Fruit fly (Drosophila melanogaster): Measurements from ENCODE around the gene CG13625.

CG13625 gene

dm6 chr3R:24565748-24566239 lies 19.2 kb downstream of the CG13625 start (continued):
- TF ChIP-seq Hr51 (GFP tag; optimal IDR thresholded peaks at IDR 0.05), result peak; percentile 51 to 73
- TF ChIP-seq CG8944 (GFP tag; optimal IDR thresholded peaks at IDR 0.05), result no peak
- TF ChIP-seq CG12104 (GFP tag; optimal IDR thresholded peaks at IDR 0.05), result peak; percentile 47
- peak; percentile 62 for TF ChIP-seq disco-r (GFP tag; optimal IDR thresholded peaks at IDR 0.05)
- peak; percentile 36; the same call in 1 of the 2 replicates for TF ChIP-seq Drgx (GFP tag; IDR thresholded peaks at IDR 0.05)
- TF ChIP-seq gcm (GFP tag; optimal IDR thresholded peaks at IDR 0.05), result peak; percentile 76
- no peak for TF ChIP-seq zen2 (GFP tag; IDR thresholded peaks at IDR 0.05; ENCODE audit: partially characterized antibody)
- TF ChIP-seq lbe (GFP tag; optimal IDR thresholded peaks at IDR 0.05), result peak; percentile 78
- peak; percentile 70; the same call in 2 of the 3 replicates for TF ChIP-seq Dbx (GFP tag; IDR thresholded peaks at IDR 0.05)
- TF ChIP-seq CG11247 (GFP tag; IDR thresholded peaks at IDR 0.05), result 0 out of 2 replicates have a peak, but pooled peaks have one; percentile 4
- peak; percentile 15 for TF ChIP-seq Max (GFP tag; optimal IDR thresholded peaks at IDR 0.05)
- peak; percentile 78 for TF ChIP-seq sug (tag; optimal IDR thresholded peaks at IDR 0.05)
- peak; percentile 43 for TF ChIP-seq CG2120 (GFP tag; optimal IDR thresholded peaks at IDR 0.05)
- TF ChIP-seq Mad (GFP tag; optimal IDR thresholded peaks at IDR 0.05), result peak; percentile 26
- peak; percentile 60 for TF ChIP-seq sqz (GFP tag; optimal IDR thresholded peaks at IDR 0.05)
- TF ChIP-seq Awh (GFP tag; IDR thresholded peaks at IDR 0.05), result peak; percentile 81
- peak; percentile 16; the same call in 1 of the 2 replicates for TF ChIP-seq E2f1 (GFP tag; IDR thresholded peaks at IDR 0.05)
- peak; percentile 82 for TF ChIP-seq CG12071 (GFP tag; optimal IDR thresholded peaks at IDR 0.05)
- no peak for TF ChIP-seq Optix (GFP tag; IDR thresholded peaks at IDR 0.05)
- TF ChIP-seq CTCF (GFP tag; optimal IDR thresholded peaks at IDR 0.05), result peak; percentile 62
- TF ChIP-seq CG13123 (GFP tag; optimal IDR thresholded peaks at IDR 0.05), result peak; percentile 20
- TF ChIP-seq Rfx (GFP tag; IDR thresholded peaks at IDR 0.05), result peak; percentile 49; the same call in 1 of the 2 replicates
- peak; percentile 63; the same call in 1 of the 2 replicates for TF ChIP-seq ara (GFP tag; IDR thresholded peaks at IDR 0.05)
- peak; percentile 0 for TF ChIP-seq CG1602 (GFP tag; optimal IDR thresholded peaks at IDR 0.05)
- TF ChIP-seq ATbp (GFP tag; optimal IDR thresholded peaks at IDR 0.05), result peak; percentile 86
- TF ChIP-seq Dad (GFP tag; optimal IDR thresholded peaks at IDR 0.05), result peak; percentile 25
- TF ChIP-seq crp (GFP tag; optimal IDR thresholded peaks at IDR 0.05), result peak in 1 of 2 experiments; percentile 66
- peak; percentile 45 to 55 for TF ChIP-seq bsh (GFP tag; optimal IDR thresholded peaks at IDR 0.05)
- peak; percentile 37 for TF ChIP-seq NfI (GFP tag; optimal IDR thresholded peaks at IDR 0.05)
- TF ChIP-seq CG14667 (GFP tag; IDR thresholded peaks at IDR 0.05), result no peak
- TF ChIP-seq CG6813 (GFP tag; optimal IDR thresholded peaks at IDR 0.05), result peak; percentile 83
- no peak for TF ChIP-seq tup (GFP tag; optimal IDR thresholded peaks at IDR 0.05)
- TF ChIP-seq chinmo (GFP tag; IDR thresholded peaks at IDR 0.05; ENCODE audit: partially characterized antibody), result peak; percentile 97; the same call in 3 of the 4 replicates
- TF ChIP-seq pum (GFP tag; optimal IDR thresholded peaks at IDR 0.05), result no peak
- TF ChIP-seq cg (GFP tag; optimal IDR thresholded peaks at IDR 0.05), result peak; percentile 78
- peak; percentile 45 for TF ChIP-seq bab2 (GFP tag; optimal IDR thresholded peaks at IDR 0.05)
- TF ChIP-seq NC2β (GFP tag; optimal IDR thresholded peaks at IDR 0.05), result peak; percentile 48
- peak; percentile 17 for TF ChIP-seq CG17829 (tag; optimal IDR thresholded peaks at IDR 0.05)
- peak; percentile 48 for TF ChIP-seq CG12769 (tag; optimal IDR thresholded peaks at IDR 0.05)
- TF ChIP-seq row (GFP tag; IDR thresholded peaks at IDR 0.05), result peak; percentile 27; the same call in 1 of the 3 replicates
- TF ChIP-seq pzg (GFP tag; optimal IDR thresholded peaks at IDR 0.05), result no peak
- peak; percentile 58 for TF ChIP-seq ewg (GFP tag; optimal IDR thresholded peaks at IDR 0.05)
- TF ChIP-seq MTF-1 (GFP tag; optimal IDR thresholded peaks at IDR 0.05; ENCODE audit: borderline replicate concordance), result peak; percentile 75
- peak; percentile 89 for TF ChIP-seq B-H2 (GFP tag; optimal IDR thresholded peaks at IDR 0.05)
- no peak for TF ChIP-seq CG8089 (GFP tag; optimal IDR thresholded peaks at IDR 0.05)
- TF ChIP-seq knrl (GFP tag; IDR thresholded peaks at IDR 0.05; ENCODE audit: partially characterized antibody), result no peak
- peak; percentile 82 for TF ChIP-seq CG15601 (tag; optimal IDR thresholded peaks at IDR 0.05)
- TF ChIP-seq Ada2b (GFP tag; IDR thresholded peaks at IDR 0.05), result no peak
- TF ChIP-seq CG10366 (GFP tag; IDR thresholded peaks at IDR 0.05), result no peak
- TF ChIP-seq ftz-f1 (GFP tag; optimal IDR thresholded peaks at IDR 0.05), result peak; percentile 92

All from whole organism, embryonic.